Worm (Caenorhabditis elegans) whole organism, early embryonic: ENCODE measurements around the gene M176.10.

Experiments used
- B0310.2 ChIP-seq: sonication (generic microtip); optimal IDR thresholded peaks from 2 replicates; lab custom pipeline; 2016; ENCODE audit warnings: mild to moderate bottlenecking, missing genetic modification characterization, missing compliant biosample characterization
- F13C5.2 ChIP-seq: sonication (generic microtip); optimal IDR thresholded peaks from 2 replicates; lab custom pipeline; 2017; ENCODE audit warnings: mild to moderate bottlenecking, missing genetic modification characterization, inconsistent platforms, missing compliant biosample characterization
- aly-1 ChIP-seq: sonication (generic microtip); optimal IDR thresholded peaks from 2 replicates; lab custom pipeline; 2016; ENCODE audit warnings: missing genetic modification characterization, missing compliant biosample characterization
- ama-1 ChIP-seq: fragments of 150-350 bp; optimal IDR thresholded peaks from 2 replicates; lab custom pipeline; 2014
- ceh-13 ChIP-seq: fragments of 200-800 bp; sonication (Bioruptor generic); optimal IDR thresholded peaks from 2 replicates; lab custom pipeline; 2018; ENCODE audit warnings: mild to moderate bottlenecking, missing genetic modification characterization, missing compliant biosample characterization
- ceh-36 ChIP-seq: sonication (generic microtip); optimal IDR thresholded peaks from 2 replicates; lab custom pipeline; 2016; ENCODE audit warnings: missing genetic modification characterization, inconsistent platforms, missing compliant biosample characterization
- ets-7 ChIP-seq: sonication (generic microtip); optimal IDR thresholded peaks from 2 replicates; lab custom pipeline; 2016; ENCODE audit warnings: missing genotype, missing genetic modification characterization, missing compliant biosample characterization
- flt-1 ChIP-seq: fragments of 200-800 bp; sonication (Bioruptor generic); IDR thresholded peaks from 2 replicates; pipeline ENCODE4 v1.3.6; 2022; ENCODE audit warnings: missing genetic modification characterization, missing compliant biosample characterization
- hmbx-1 ChIP-seq: sonication (generic microtip); optimal IDR thresholded peaks from 2 replicates; lab custom pipeline; 2016; ENCODE audit warnings: mild to moderate bottlenecking, missing genetic modification characterization, missing compliant biosample characterization
- hmg-4 ChIP-seq: fragments of 200-800 bp; sonication (Bioruptor generic); optimal IDR thresholded peaks from 2 replicates; lab custom pipeline; 2018; ENCODE audit warnings: mild to moderate bottlenecking, missing genetic modification characterization, missing compliant biosample characterization
- hnd-1 ChIP-seq: sonication (generic microtip); optimal IDR thresholded peaks from 2 replicates; lab custom pipeline; 2016; ENCODE audit warnings: missing genetic modification characterization, missing compliant biosample characterization
- pes-1 ChIP-seq: fragments of 200-800 bp; sonication (Bioruptor generic); IDR thresholded peaks from 2 replicates; pipeline ENCODE4 v1.3.6; 2022; ENCODE audit warnings: missing genetic modification reagents, missing genetic modification characterization, missing compliant biosample characterization
- scrt-1 ChIP-seq: fragments of 200-800 bp; sonication (Bioruptor generic); IDR thresholded peaks from 2 replicates; pipeline ENCODE4 v1.3.6; 2022; ENCODE audit warnings: missing genetic modification characterization, missing compliant biosample characterization
- tbx-11 ChIP-seq: fragments of 200-800 bp; sonication (Bioruptor generic); IDR thresholded peaks from 2 replicates; pipeline ENCODE4 v1.3.6; 2022; ENCODE audit warnings: missing genetic modification characterization, missing compliant biosample characterization
- tbx-37 ChIP-seq: fragments of 200-800 bp; sonication (Bioruptor generic); conservative IDR thresholded peaks from 2 replicates; pipeline ENCODE4 v1.3.6; 2022; ENCODE audit warnings: missing genetic modification reagents, missing genetic modification characterization, missing compliant biosample characterization
- tra-4 ChIP-seq: sonication (generic microtip); optimal IDR thresholded peaks from 2 replicates; lab custom pipeline; 2017; ENCODE audit warnings: missing genetic modification characterization, missing compliant biosample characterization

M176.10 gene

DNA sequence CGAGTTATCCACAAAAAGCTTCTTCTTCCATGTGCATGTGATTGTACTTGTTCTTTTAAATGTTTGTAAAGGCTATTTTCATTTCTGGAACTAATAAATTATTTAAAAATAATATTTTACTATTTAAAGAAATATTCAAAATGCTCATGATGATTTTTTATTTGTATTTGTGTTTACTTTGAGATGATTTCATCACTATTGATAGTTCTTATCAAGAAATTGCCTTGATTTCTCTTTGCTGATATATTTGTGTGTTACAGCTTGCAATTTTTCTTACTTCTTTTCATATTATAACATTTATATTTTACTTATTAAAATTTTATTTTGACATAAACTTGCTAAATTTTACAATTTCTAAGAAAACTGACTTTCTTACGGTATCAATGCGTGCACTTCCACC is 47.8 kb downstream of the M176.10 start:
- TF ChIP-seq tbx-37 (GFP tag; lab: Robert Waterston, UW) (no peak), flt-1 (GFP tag; lab: Robert Waterston, UW) (no peak), scrt-1 (GFP tag; lab: Robert Waterston, UW) (no peak), tra-4 (no peak), F13C5.2 (tag; lab: Kevin White, UChicago) (no peak), hmg-4 (GFP tag; lab: Kevin White, UChicago) (no peak), aly-1 (no peak), ceh-36 (tag; lab: Kevin White, UChicago) (no peak), pes-1 (GFP tag; lab: Robert Waterston, UW) (no peak), B0310.2 (tag; lab: Kevin White, UChicago) (no peak), hnd-1 (tag; lab: Kevin White, UChicago) (no peak), tbx-11 (no peak), ets-7 (no peak)

ce11 chrII:9377158-9377557 is 48.8 kb downstream of the M176.10 start, which contains the start of gene C06C3.10:
Gene C06C3.10, minus strand, starts transcription at chrII:9377258.
- no peak for TF ChIP-seq ceh-36 (tag; lab: Kevin White, UChicago)
- no peak for TF ChIP-seq ets-7
- no peak for TF ChIP-seq F13C5.2 (tag; lab: Kevin White, UChicago)
- TF ChIP-seq hnd-1 (tag; lab: Kevin White, UChicago): no peak
- TF ChIP-seq flt-1 (GFP tag; lab: Robert Waterston, UW): no peak
- TF ChIP-seq aly-1: no peak
- no peak for TF ChIP-seq ama-1

DNA sequence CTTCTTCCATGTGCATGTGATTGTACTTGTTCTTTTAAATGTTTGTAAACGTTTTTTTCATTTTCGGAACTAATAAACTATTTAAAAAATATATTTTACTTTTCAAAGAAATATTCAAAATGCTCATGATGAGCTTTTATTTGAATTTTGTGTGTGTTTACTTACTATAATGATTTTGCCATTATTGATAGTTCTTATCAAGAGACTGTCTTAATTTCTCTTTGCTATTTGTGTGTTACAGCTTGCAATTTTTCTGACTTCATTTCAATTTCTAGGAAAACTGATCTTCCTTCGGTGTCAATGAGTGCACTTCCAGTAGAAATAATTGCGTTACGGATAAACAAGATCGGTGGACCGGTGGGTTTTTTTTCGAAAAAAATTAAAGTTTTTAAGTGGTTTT is 51.2 kb downstream of the M176.10 start, which contains the start of gene C06C3.12:
C06C3.12 (plus strand) TSS at position 301 of the 400 bp plus-strand sequence.
- no peak for TF ChIP-seq ama-1
- TF ChIP-seq tra-4: no peak
- no peak for TF ChIP-seq ceh-13
- TF ChIP-seq pes-1 (GFP tag; lab: Robert Waterston, UW): no peak
- TF ChIP-seq hmbx-1 (tag; lab: Kevin White, UChicago): no peak
- TF ChIP-seq flt-1 (GFP tag; lab: Robert Waterston, UW): no peak
- TF ChIP-seq aly-1: no peak
- no peak for TF ChIP-seq hnd-1 (tag; lab: Kevin White, UChicago)
